Worm (Caenorhabditis elegans) whole organism, young adult: ENCODE results near the gene cts-1.

Experiments used
- F10E7.11 ChIP-seq: sonication (generic microtip); optimal IDR thresholded peaks from 2 replicates; lab custom pipeline; 2017; ENCODE audit warnings: mild to moderate bottlenecking, missing genetic modification characterization, moderate library complexity, missing compliant biosample characterization
- F22D6.2 ChIP-seq: sonication (generic microtip); optimal IDR thresholded peaks from 2 replicates; lab custom pipeline; 2016; ENCODE audit warnings: mild to moderate bottlenecking, missing genetic modification characterization, missing compliant biosample characterization
- F39B2.1 ChIP-seq: fragments of 200-800 bp; sonication (Bioruptor generic); IDR thresholded peaks from 2 replicates; pipeline ENCODE4 v1.3.6; 2022; ENCODE audit warnings: missing genetic modification reagents, missing genetic modification characterization, missing compliant biosample characterization
- F49E8.2 ChIP-seq: sonication (generic microtip); optimal IDR thresholded peaks from 3 replicates; lab custom pipeline; 2017; ENCODE audit warnings: missing genetic modification characterization, mild to moderate bottlenecking, missing compliant biosample characterization, antibody characterized with exemption, moderate library complexity; ENCODE audit not compliant: insufficient read depth
- K11D2.4 ChIP-seq: fragments of 200-800 bp; sonication (Bioruptor generic); IDR thresholded peaks from 2 replicates; pipeline ENCODE4 v1.3.6; 2022; ENCODE audit warnings: missing genetic modification reagents, missing genetic modification characterization, missing compliant biosample characterization
- T26A5.8 ChIP-seq: sonication (generic microtip); optimal IDR thresholded peaks from 2 replicates; lab custom pipeline; 2016; ENCODE audit warnings: missing genetic modification characterization, missing compliant biosample characterization
- Y79H2A.3 ChIP-seq: fragments of 200-800 bp; sonication (Bioruptor generic); conservative IDR thresholded peaks from 2 replicates; pipeline ENCODE4 v1.3.6; 2022; ENCODE audit warnings: missing genetic modification reagents, missing genetic modification characterization, missing compliant biosample characterization
- Y95B8A.8 ChIP-seq: fragments of 200-800 bp; sonication (Bioruptor generic); IDR thresholded peaks from 2 replicates; pipeline ENCODE4 v1.3.6; 2022; ENCODE audit warnings: missing genetic modification reagents, missing genetic modification characterization, missing compliant biosample characterization
- ZK185.1 ChIP-seq: sonication (generic microtip); optimal IDR thresholded peaks from 2 replicates; lab custom pipeline; 2016; ENCODE audit warnings: mild to moderate bottlenecking, missing genetic modification characterization, missing compliant biosample characterization; ENCODE audit not compliant: poor library complexity, severe bottlenecking
- aptf-3 ChIP-seq: fragments of 200-800 bp; sonication (Bioruptor generic); IDR thresholded peaks from 2 replicates; pipeline ENCODE4 v1.3.6; 2022; ENCODE audit warnings: missing genetic modification characterization, missing compliant biosample characterization
- athp-1 ChIP-seq: sonication (generic microtip); optimal IDR thresholded peaks from 2 replicates; lab custom pipeline; 2017; ENCODE audit warnings: mild to moderate bottlenecking, missing genetic modification characterization, missing compliant biosample characterization
- attf-5 ChIP-seq: fragments of 200-800 bp; sonication (Bioruptor generic); optimal IDR thresholded peaks from 2 replicates; lab custom pipeline; 2018; ENCODE audit warnings: mild to moderate bottlenecking, missing genetic modification characterization, missing compliant biosample characterization
- attf-6 ChIP-seq: fragments of 200-800 bp; sonication (Bioruptor generic); IDR thresholded peaks from 2 replicates; pipeline ENCODE4 v1.3.6; 2022; ENCODE audit warnings: missing genetic modification reagents, missing genetic modification characterization, missing compliant biosample characterization
- bed-1 ChIP-seq: fragments of 200-800 bp; sonication (Bioruptor generic); IDR thresholded peaks from 2 replicates; pipeline ENCODE4 v1.3.6; 2022; ENCODE audit warnings: missing genetic modification reagents, missing genetic modification characterization, missing compliant biosample characterization
- dox-1 ChIP-seq: fragments of 200-800 bp; sonication (Bioruptor generic); IDR thresholded peaks from 2 replicates; pipeline ENCODE4 v1.3.6; 2022; ENCODE audit warnings: missing genetic modification reagents, missing genetic modification characterization, missing compliant biosample characterization
- dpl-1 ChIP-seq: fragments of 150-350 bp; optimal IDR thresholded peaks from 2 replicates; lab custom pipeline; 2014; ENCODE audit warnings: missing biosample characterization, missing genetic modification reagents, missing genetic modification characterization
- efl-1 ChIP-seq: fragments of 150-350 bp; optimal IDR thresholded peaks from 2 replicates; lab custom pipeline; 2014; ENCODE audit warnings: missing biosample characterization, missing genetic modification reagents, missing genetic modification characterization
- egrh-3 ChIP-seq: fragments of 200-800 bp; sonication (Bioruptor generic); IDR thresholded peaks from 2 replicates; pipeline ENCODE4 v1.3.6; 2022; ENCODE audit warnings: missing genetic modification reagents, missing genetic modification characterization, missing compliant biosample characterization
- let-607 ChIP-seq, 2 experiments: fragments of 200-800 bp in 1 of 2; sonication (Bioruptor generic) in 1 of 2; sonication (generic microtip) in 1 of 2; optimal IDR thresholded peaks; 2 replicates each; lab custom pipeline; 2016 to 2018; ENCODE audit warnings: mild to moderate bottlenecking in 2 of 2, missing compliant biosample characterization in 2 of 2, missing genetic modification characterization in 2 of 2, moderate library complexity in 2 of 2, missing genotype in 1 of 2
- lin-35 ChIP-seq, 3 experiments: fragments of 150-350 bp in 2 of 3; sonication (generic microtip) in 1 of 3; optimal IDR thresholded peaks; 2 replicates each; lab custom pipeline; 2014 to 2018; ENCODE audit warnings: missing biosample characterization in 3 of 3, missing genetic modification characterization in 3 of 3, missing genetic modification reagents in 3 of 3
- lin-40 ChIP-seq: sonication (generic microtip); optimal IDR thresholded peaks from 2 replicates; lab custom pipeline; 2016; ENCODE audit warnings: missing genetic modification characterization, mild to moderate bottlenecking, missing compliant biosample characterization, missing genotype, missing genetic modification reagents
- lin-54 ChIP-seq: fragments of 200-800 bp; sonication (Bioruptor generic); optimal IDR thresholded peaks from 2 replicates; lab custom pipeline; 2018; ENCODE audit warnings: mild to moderate bottlenecking, missing genetic modification characterization, missing compliant biosample characterization
- lsy-27 ChIP-seq: sonication (generic microtip); optimal IDR thresholded peaks from 2 replicates; lab custom pipeline; 2017; ENCODE audit warnings: missing genetic modification characterization, mild to moderate bottlenecking, missing compliant biosample characterization, antibody characterized with exemption, missing genotype, borderline replicate concordance; ENCODE audit not compliant: insufficient read depth
- madf-3 ChIP-seq: fragments of 200-800 bp; sonication (Bioruptor generic); IDR thresholded peaks from 2 replicates; pipeline ENCODE4 v1.3.6; 2022; ENCODE audit warnings: missing genetic modification reagents, missing genetic modification characterization, missing compliant biosample characterization
- madf-6 ChIP-seq: fragments of 200-800 bp; sonication (Bioruptor generic); IDR thresholded peaks from 2 replicates; pipeline ENCODE4 v1.3.6; 2022; ENCODE audit warnings: missing genetic modification reagents, missing genetic modification characterization, missing compliant biosample characterization
- mcd-1 ChIP-seq: fragments of 200-800 bp; sonication (Bioruptor generic); IDR thresholded peaks from 2 replicates; pipeline ENCODE4 v1.3.6; 2022; ENCODE audit warnings: missing genetic modification reagents, missing genetic modification characterization, missing compliant biosample characterization
- mxl-1 ChIP-seq: sonication (generic microtip); optimal IDR thresholded peaks from 2 replicates; lab custom pipeline; 2016; ENCODE audit warnings: missing genetic modification characterization, missing compliant biosample characterization
- nfya-1 ChIP-seq: sonication (generic microtip); optimal IDR thresholded peaks from 2 replicates; lab custom pipeline; 2017; ENCODE audit warnings: antibody characterized with exemption, missing compliant biosample characterization, missing genetic modification characterization, borderline replicate concordance; ENCODE audit not compliant: insufficient read depth
- nhr-179 ChIP-seq: sonication (generic microtip); optimal IDR thresholded peaks from 2 replicates; lab custom pipeline; 2016; ENCODE audit warnings: mild to moderate bottlenecking, missing genetic modification characterization, missing compliant biosample characterization
- nhr-27 ChIP-seq: fragments of 200-800 bp; sonication (Bioruptor generic); optimal IDR thresholded peaks from 2 replicates; lab custom pipeline; 2018; ENCODE audit warnings: mild to moderate bottlenecking, missing genetic modification characterization, moderate library complexity, missing compliant biosample characterization
- pbrm-1 ChIP-seq: fragments of 200-800 bp; sonication (Bioruptor generic); IDR thresholded peaks from 2 replicates; pipeline ENCODE4 v1.3.6; 2022; ENCODE audit warnings: missing genetic modification reagents, missing genetic modification characterization, missing compliant biosample characterization
- pha-4 ChIP-seq: fragments of 150-350 bp; sonication (generic microtip); optimal IDR thresholded peaks from 2 replicates; lab custom pipeline; 2014; ENCODE audit warnings: missing biosample characterization, missing genetic modification reagents, missing genetic modification characterization
- repo-1 ChIP-seq: sonication (generic microtip); optimal IDR thresholded peaks from 2 replicates; lab custom pipeline; 2017; ENCODE audit warnings: mild to moderate bottlenecking, missing genetic modification characterization, missing compliant biosample characterization
- rpc-1 ChIP-seq, 2 experiments: fragments of 150-350 bp in 1 of 2; sonication (generic microtip) in 1 of 2; optimal IDR thresholded peaks; 2 replicates each; lab custom pipeline; 2014 to 2018; ENCODE audit warnings: missing biosample characterization in 1 of 2, missing genetic modification characterization in 1 of 2, missing genetic modification reagents in 1 of 2, missing genotype in 1 of 2
- sdz-38 ChIP-seq: sonication (generic microtip); optimal IDR thresholded peaks from 2 replicates; lab custom pipeline; 2016; ENCODE audit warnings: missing genotype, missing genetic modification characterization, missing compliant biosample characterization
- snpc-1.1 ChIP-seq: sonication (generic microtip); optimal IDR thresholded peaks from 2 replicates; lab custom pipeline; 2017; ENCODE audit warnings: missing genetic modification characterization, mild to moderate bottlenecking, missing compliant biosample characterization, antibody characterized with exemption, moderate library complexity, missing genotype, missing genetic modification reagents; ENCODE audit not compliant: insufficient read depth
- sptf-2 ChIP-seq: fragments of 200-800 bp; sonication (Bioruptor generic); optimal IDR thresholded peaks from 2 replicates; lab custom pipeline; 2018; ENCODE audit warnings: mild to moderate bottlenecking, missing genetic modification characterization, missing compliant biosample characterization
- tbp1 ChIP-seq: fragments of 200-800 bp; sonication (Bioruptor generic); optimal IDR thresholded peaks from 2 replicates; lab custom pipeline; 2018; ENCODE audit warnings: mild to moderate bottlenecking, missing genetic modification characterization, missing compliant biosample characterization
- unc-62 ChIP-seq: fragments of 150-350 bp; optimal IDR thresholded peaks from 2 replicates; lab custom pipeline; 2014; ENCODE audit warnings: missing biosample characterization, missing genetic modification reagents, missing genetic modification characterization
- zfh-2 ChIP-seq: fragments of 200-800 bp; sonication (Bioruptor generic); conservative IDR thresholded peaks from 2 replicates; pipeline ENCODE4 v1.3.6; 2022; ENCODE audit warnings: missing genetic modification reagents, missing genetic modification characterization, missing compliant biosample characterization
- ztf-18 ChIP-seq: sonication (generic microtip); optimal IDR thresholded peaks from 2 replicates; lab custom pipeline; 2016; ENCODE audit warnings: missing genotype, mild to moderate bottlenecking, missing genetic modification characterization, missing compliant biosample characterization
- ztf-22 ChIP-seq: fragments of 200-800 bp; sonication (Bioruptor generic); optimal IDR thresholded peaks from 2 replicates; lab custom pipeline; 2018; ENCODE audit warnings: mild to moderate bottlenecking, missing genetic modification characterization, moderate library complexity, missing compliant biosample characterization
- ztf-25 ChIP-seq: fragments of 200-800 bp; sonication (Bioruptor generic); IDR thresholded peaks from 2 replicates; pipeline ENCODE4 v1.3.6; 2022; ENCODE audit warnings: missing genetic modification reagents, missing genetic modification characterization, missing compliant biosample characterization
- ztf-3 ChIP-seq: fragments of 200-800 bp; sonication (Bioruptor generic); optimal IDR thresholded peaks from 2 replicates; lab custom pipeline; 2018; ENCODE audit warnings: mild to moderate bottlenecking, missing genetic modification characterization, missing compliant biosample characterization

cts-1 gene

ce11 chrIII:10251114-10251513, 34.7 kb upstream of the cts-1 start (continued):
- TF ChIP-seq nfya-1 (tag; lab: Kevin White, UChicago) = no peak

DNA sequence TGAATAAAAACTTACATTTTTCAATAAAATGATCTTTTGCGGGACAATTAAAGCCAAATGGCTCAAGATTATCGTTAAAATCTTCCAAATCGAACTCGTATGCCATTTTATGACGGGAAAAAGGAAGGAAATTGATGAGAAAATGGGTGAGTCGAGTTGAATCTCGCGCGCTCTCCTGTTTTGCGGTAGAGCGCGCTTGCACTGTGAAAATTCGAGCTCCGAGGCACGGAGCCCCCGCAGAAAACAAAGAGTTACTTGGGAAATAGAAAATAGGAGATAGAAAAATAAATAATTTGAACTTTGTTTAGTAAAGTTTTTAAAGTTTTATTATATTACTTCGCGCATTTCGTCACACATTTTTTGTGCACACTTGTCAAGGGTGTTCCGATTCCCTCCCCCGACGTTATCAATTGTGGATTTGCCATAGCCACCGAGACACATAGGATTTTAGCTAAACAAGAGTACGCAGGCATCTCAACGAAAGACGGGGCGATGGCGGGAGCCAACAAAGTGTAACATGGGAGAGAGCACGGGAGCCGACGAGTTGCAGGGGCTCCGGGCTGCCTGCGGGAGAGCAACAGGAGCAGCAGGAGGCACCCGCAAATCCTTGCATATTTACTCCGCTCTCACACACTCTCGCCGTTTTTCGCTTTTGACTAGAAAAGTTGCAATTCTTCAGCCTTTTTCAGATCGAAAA, 32.2 kb upstream of the cts-1 start, which contains the start of the genes div-1 and cor-1:
div-1 (minus strand) TSS at position 119 of the 697 bp plus-strand sequence.
cor-1 (plus strand) TSS at position 671 of the 697 bp plus-strand sequence.
- TF ChIP-seq F39B2.1 (GFP tag; lab: Robert Waterston, UW) (no peak), pha-4 (tag; lab: Kevin White, UChicago) (no peak), nhr-27 (tag; lab: Kevin White, UChicago) (no peak), lin-54 (GFP tag; lab: Kevin White, UChicago) (peak; percentile 52), attf-6 (GFP tag; lab: Robert Waterston, UW) (no peak), repo-1 (tag; lab: Kevin White, UChicago) (no peak), let-607 (tag; optimal IDR thresholded peaks at IDR 0.05; lab: Kevin White, UChicago) (no peak), K11D2.4 (no peak), rpc-1 (optimal IDR thresholded peaks at IDR 0.05; lab: Kevin White, UChicago) (no peak), rpc-1 (tag; optimal IDR thresholded peaks at IDR 0.05; lab: Kevin White, UChicago) (no peak), ztf-25 (GFP tag; lab: Robert Waterston, UW) (no peak), tbp1 (GFP tag; lab: Kevin White, UChicago) (no peak), madf-3 (no peak), T26A5.8 (tag; lab: Kevin White, UChicago) (no peak), bed-1 (GFP tag; lab: Robert Waterston, UW) (no peak), mxl-1 (no peak), ztf-3 (no peak), egrh-3 (peak; percentile 29; the same call in 1 of the 2 replicates), sptf-2 (no peak), lin-40 (tag; lab: Kevin White, UChicago) (no peak), dox-1 (GFP tag; lab: Robert Waterston, UW) (0 out of 2 replicates have a peak, but pooled peaks have one; percentile 9), ztf-22 (no peak), madf-6 (no peak), unc-62 (GFP tag; lab: Kevin White, UChicago) (no peak), pbrm-1 (GFP tag; lab: Robert Waterston, UW) (no peak), aptf-3 (GFP tag; lab: Robert Waterston, UW) (no peak), F22D6.2 (tag; lab: Kevin White, UChicago) (no peak), snpc-1.1 (tag; lab: Kevin White, UChicago) (no peak), dpl-1 (peak; percentile 31), Y79H2A.3 (GFP tag; lab: Robert Waterston, UW) (no peak), ZK185.1 (tag; lab: Kevin White, UChicago) (no peak), athp-1 (tag; lab: Kevin White, UChicago) (no peak), attf-5 (GFP tag; lab: Kevin White, UChicago) (no peak), efl-1 (GFP tag; lab: Kevin White, UChicago) (peak; percentile 47), lin-35 (GFP tag; optimal IDR thresholded peaks at IDR 0.05; lab: Kevin White, UChicago) (peak in 1 of 3 experiments; percentile 36), mcd-1 (GFP tag; lab: Robert Waterston, UW) (peak; percentile 93), ztf-18 (tag; lab: Kevin White, UChicago) (peak; percentile 5), lsy-27 (tag; lab: Kevin White, UChicago) (no peak), nhr-179 (tag; lab: Kevin White, UChicago) (no peak), zfh-2 (peak; percentile 83), Y95B8A.8 (GFP tag; lab: Robert Waterston, UW) (no peak), sdz-38 (tag; lab: Kevin White, UChicago) (no peak), F49E8.2 (tag; lab: Kevin White, UChicago) (no peak), F10E7.11 (tag; lab: Kevin White, UChicago) (no peak)
